1 worm cellular context compared by ENCODE assay signal in the genomic region with DNA sequence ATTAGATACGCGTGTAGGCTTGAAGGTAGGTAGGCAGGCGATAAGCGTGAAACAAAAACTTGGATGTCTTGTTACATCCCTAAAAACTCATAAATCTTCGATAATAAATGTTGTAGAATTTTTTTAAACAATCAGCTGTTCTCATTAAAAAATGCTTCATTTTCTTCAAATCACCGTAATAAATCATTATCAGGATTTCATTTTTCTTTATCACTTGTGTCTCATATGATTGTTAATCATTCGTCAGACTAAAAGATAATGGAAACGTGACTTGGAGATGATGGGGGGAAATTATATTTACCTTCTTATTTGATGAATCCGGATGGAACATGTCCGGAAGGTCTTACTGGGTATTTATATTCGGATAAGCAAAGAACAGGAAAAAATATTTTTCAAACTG.
TF ChIP-seq lines count a peak whose summit lies in the region.

No protein-coding gene starts in this region.

TF ChIP-seq in whole organism, L1 larva, 84 proteins besides CTCF, POLR2A, EP300 and RAD21 (continued from another document):
- TF ChIP-seq nhr-76 (tag; optimal IDR thresholded peaks at IDR 0.05; lab: Kevin White, UChicago) (no peak), fkh-10 (GFP tag; optimal IDR thresholded peaks at IDR 0.05; lab: Kevin White, UChicago) (no peak), nhr-12 (tag; optimal IDR thresholded peaks at IDR 0.05; lab: Kevin White, UChicago) (no peak), lin-39 (tag; optimal IDR thresholded peaks at IDR 0.05; lab: Kevin White, UChicago) (no peak), nhr-47 (tag; optimal IDR thresholded peaks at IDR 0.05; lab: Kevin White, UChicago) (no peak), ztf-11 (tag; optimal IDR thresholded peaks at IDR 0.05; lab: Kevin White, UChicago) (no peak), vab-15 (tag; optimal IDR thresholded peaks at IDR 0.05; lab: Kevin White, UChicago) (no peak), lin-15B (tag; optimal IDR thresholded peaks at IDR 0.05; lab: Kevin White, UChicago) (no peak), lin-35 (GFP tag; optimal IDR thresholded peaks at IDR 0.05; lab: Kevin White, UChicago) (peak in 1 of 2 experiments; percentile 38), pax-3 (tag; optimal IDR thresholded peaks at IDR 0.05; lab: Kevin White, UChicago) (no peak)
